Fruit fly (Drosophila melanogaster) whole organism, embryonic: ENCODE measurements around the gene PIG-C.

Experiments
- Adf1 ChIP-seq: fragments of 200-800 bp; sonication (Bioruptor generic); IDR thresholded peaks from 2 replicates; pipeline ENCODE4 v1.3.6; 2022; ENCODE audit warnings: missing biosample characterization, missing genetic modification characterization
- B-H2 ChIP-seq: fragments of 200-800 bp; sonication (Bioruptor generic); optimal IDR thresholded peaks from 2 replicates; lab custom pipeline; 2018; ENCODE audit warnings: missing biosample characterization, mild to moderate bottlenecking, missing genetic modification characterization
- Blimp-1 ChIP-seq: fragments of 200-800 bp; sonication (Bioruptor generic); optimal IDR thresholded peaks from 3 replicates; lab custom pipeline; 2018; ENCODE audit warnings: missing biosample characterization, missing genetic modification characterization, mild to moderate bottlenecking, moderate library complexity, missing genetic modification reagents
- Bteb2 ChIP-seq: fragments of 200-800 bp; sonication (Bioruptor generic); optimal IDR thresholded peaks from 2 replicates; lab custom pipeline; 2016; ENCODE audit warnings: missing biosample characterization, missing genetic modification characterization
- CG10147 ChIP-seq: fragments of 200-800 bp; sonication (Bioruptor generic); optimal IDR thresholded peaks from 2 replicates; lab custom pipeline; 2019; ENCODE audit warnings: missing biosample characterization, mild to moderate bottlenecking, missing genetic modification characterization, moderate library complexity
- CG10366 ChIP-seq: fragments of 200-800 bp; sonication (Bioruptor generic); IDR thresholded peaks from 2 replicates; pipeline ENCODE4 v1.3.6; 2022; ENCODE audit warnings: missing biosample characterization, missing genetic modification characterization
- CG13424 ChIP-seq: fragments of 200-800 bp; sonication (Bioruptor generic); optimal IDR thresholded peaks from 2 replicates; lab custom pipeline; 2019; ENCODE audit warnings: missing biosample characterization, mild to moderate bottlenecking, missing genetic modification characterization, moderate library complexity
- CG15269 ChIP-seq: fragments of 200-800 bp; sonication (Bioruptor generic); optimal IDR thresholded peaks from 2 replicates; lab custom pipeline; 2018; ENCODE audit warnings: missing biosample characterization, mild to moderate bottlenecking, missing genetic modification characterization, moderate library complexity
- CG16815 ChIP-seq: fragments of 200-800 bp; sonication (Bioruptor generic); optimal IDR thresholded peaks from 3 replicates; lab custom pipeline; 2017; ENCODE audit warnings: missing biosample characterization, mild to moderate bottlenecking, missing genetic modification characterization
- CG17568 ChIP-seq: fragments of 200-800 bp; sonication (Bioruptor generic); optimal IDR thresholded peaks from 2 replicates; lab custom pipeline; 2018; ENCODE audit warnings: missing biosample characterization, mild to moderate bottlenecking, missing genetic modification characterization, moderate library complexity
- CG18011 ChIP-seq: fragments of 200-800 bp; sonication (Bioruptor generic); optimal IDR thresholded peaks from 2 replicates; lab custom pipeline; 2017; ENCODE audit warnings: missing biosample characterization, missing genetic modification characterization, mild to moderate bottlenecking, moderate library complexity, missing genotype
- CG2202 ChIP-seq: fragments of 200-800 bp; sonication (Bioruptor generic); optimal IDR thresholded peaks from 2 replicates; lab custom pipeline; 2018; ENCODE audit warnings: missing biosample characterization, mild to moderate bottlenecking, missing genetic modification characterization
- CG30020 ChIP-seq: fragments of 200-800 bp; optimal IDR thresholded peaks from 2 replicates; lab custom pipeline; 2019; ENCODE audit warnings: missing biosample characterization, mild to moderate bottlenecking, missing genetic modification characterization, moderate library complexity
- CG31441 ChIP-seq: fragments of 200-800 bp; sonication (Bioruptor generic); IDR thresholded peaks from 2 replicates; pipeline ENCODE4 v1.3.6; 2022; ENCODE audit warnings: missing biosample characterization, missing genetic modification characterization
- CG33213 ChIP-seq: fragments of 200-800 bp; sonication (Bioruptor generic); optimal IDR thresholded peaks from 3 replicates; lab custom pipeline; 2016; ENCODE audit warnings: missing biosample characterization, missing genetic modification characterization
- CG3726 ChIP-seq: fragments of 200-800 bp; sonication (Bioruptor generic); IDR thresholded peaks from 3 replicates; pipeline ENCODE4, ENCODE4 v1.3.6; 2022; ENCODE audit warnings: missing biosample characterization, missing genetic modification characterization
- CG4820 ChIP-seq: fragments of 200-800 bp; sonication (Bioruptor generic); optimal IDR thresholded peaks from 3 replicates; lab custom pipeline; 2016; ENCODE audit warnings: missing biosample characterization, missing genetic modification characterization
- CG5180 ChIP-seq: fragments of 200-800 bp; sonication (Bioruptor generic); optimal IDR thresholded peaks from 3 replicates; lab custom pipeline; 2017; ENCODE audit warnings: missing biosample characterization, missing genetic modification characterization, mild to moderate bottlenecking, moderate library complexity, missing genetic modification reagents
- CG5953 ChIP-seq: fragments of 200-800 bp; sonication (Bioruptor generic); IDR thresholded peaks from 2 replicates; pipeline ENCODE4 v1.3.6; 2022; ENCODE audit warnings: missing biosample characterization, missing genetic modification characterization
- CG6254 ChIP-seq: fragments of 200-800 bp; sonication (Bioruptor generic); optimal IDR thresholded peaks from 3 replicates; lab custom pipeline; 2017; ENCODE audit warnings: mild to moderate bottlenecking, missing biosample characterization, missing genetic modification reagents, missing genetic modification characterization
- CG7556 ChIP-seq: fragments of 200-800 bp; sonication (Bioruptor generic); optimal IDR thresholded peaks from 2 replicates; lab custom pipeline; 2017; ENCODE audit warnings: missing biosample characterization, mild to moderate bottlenecking, missing genetic modification characterization
- Camta ChIP-seq: fragments of 200-800 bp; sonication (Bioruptor generic); optimal IDR thresholded peaks from 2 replicates; lab custom pipeline; 2016; ENCODE audit warnings: missing biosample characterization, missing genetic modification characterization
- CoRest ChIP-seq: fragments of 200-800 bp; sonication (Bioruptor generic); optimal IDR thresholded peaks from 3 replicates; lab custom pipeline; 2018; ENCODE audit warnings: missing biosample characterization, mild to moderate bottlenecking, missing genetic modification characterization, moderate library complexity
- Deaf1 ChIP-seq: fragments of 200-800 bp; optimal IDR thresholded peaks from 3 replicates; lab custom pipeline; 2019; ENCODE audit warnings: missing biosample characterization, mild to moderate bottlenecking, missing genetic modification characterization, moderate library complexity
- Dip3 ChIP-seq: fragments of 200-800 bp; sonication (Bioruptor generic); optimal IDR thresholded peaks from 3 replicates; lab custom pipeline; 2016; ENCODE audit warnings: missing biosample characterization, missing genetic modification characterization
- Dll ChIP-seq: fragments of 200-800 bp; sonication (Bioruptor generic); IDR thresholded peaks from 4 replicates; pipeline ENCODE4 v1.3.6; 2022; ENCODE audit warnings: missing biosample characterization, missing genetic modification characterization; ENCODE audit not compliant: partially characterized antibody
- E2f2 ChIP-seq: fragments of 200-800 bp; sonication (Bioruptor generic); IDR thresholded peaks from 2 replicates; pipeline ENCODE4 v1.3.6; 2022; ENCODE audit warnings: missing biosample characterization, missing genetic modification characterization
- H2.0 ChIP-seq: fragments of 200-800 bp; sonication (Bioruptor generic); IDR thresholded peaks from 2 replicates; pipeline ENCODE4 v1.3.6; 2022; ENCODE audit warnings: missing biosample characterization, missing genetic modification characterization
- Hmx ChIP-seq: fragments of 200-800 bp; sonication (Bioruptor generic); optimal IDR thresholded peaks from 2 replicates; lab custom pipeline; 2016; ENCODE audit warnings: missing biosample characterization, missing genetic modification characterization
- NFAT ChIP-seq: fragments of 200-800 bp; sonication (Bioruptor generic); IDR thresholded peaks from 2 replicates; pipeline ENCODE4 v1.3.6; 2022; ENCODE audit warnings: missing biosample characterization, missing genetic modification characterization
- Oli ChIP-seq: fragments of 200-800 bp; sonication (Bioruptor generic); optimal IDR thresholded peaks from 2 replicates; lab custom pipeline; 2018; ENCODE audit warnings: missing biosample characterization, mild to moderate bottlenecking, missing genetic modification characterization, moderate library complexity
- Taf1 ChIP-seq: fragments of 200-800 bp; sonication (Bioruptor generic); IDR thresholded peaks from 2 replicates; pipeline ENCODE4 v1.3.6; 2022; ENCODE audit warnings: missing biosample characterization, missing genetic modification characterization
- YL-1 ChIP-seq: fragments of 200-800 bp; sonication (Bioruptor generic); optimal IDR thresholded peaks from 3 replicates; lab custom pipeline; 2017; ENCODE audit warnings: missing biosample characterization, mild to moderate bottlenecking, missing genetic modification characterization
- ac ChIP-seq: fragments of 200-800 bp; sonication (Bioruptor generic); optimal IDR thresholded peaks from 3 replicates; lab custom pipeline; 2017; ENCODE audit warnings: missing biosample characterization, mild to moderate bottlenecking, missing genetic modification characterization
- ase ChIP-seq: fragments of 200-800 bp; sonication (Bioruptor generic); IDR thresholded peaks from 3 replicates; pipeline ENCODE4 v1.3.6; 2022; ENCODE audit warnings: missing biosample characterization, missing genetic modification characterization
- btn ChIP-seq: fragments of 200-800 bp; sonication (Bioruptor generic); optimal IDR thresholded peaks from 2 replicates; lab custom pipeline; 2016; ENCODE audit warnings: missing biosample characterization, missing genetic modification characterization
- dmrt99B ChIP-seq: fragments of 200-800 bp; sonication (Bioruptor generic); optimal IDR thresholded peaks from 2 replicates; lab custom pipeline; 2018; ENCODE audit warnings: missing biosample characterization, mild to moderate bottlenecking, missing genetic modification characterization, moderate library complexity
- esg ChIP-seq: fragments of 200-800 bp; sonication (Bioruptor generic); conservative IDR thresholded peaks from 2 replicates; pipeline ENCODE4 v1.3.6; 2022; ENCODE audit warnings: missing biosample characterization, missing genetic modification characterization
- fd96Cb ChIP-seq: fragments of 200-800 bp; sonication (Bioruptor generic); optimal IDR thresholded peaks from 2 replicates; lab custom pipeline; 2018; ENCODE audit warnings: missing biosample characterization, mild to moderate bottlenecking, missing genetic modification characterization, moderate library complexity
- gcm2 ChIP-seq: fragments of 200-800 bp; sonication (Bioruptor generic); optimal IDR thresholded peaks from 2 replicates; lab custom pipeline; 2016; ENCODE audit warnings: missing biosample characterization, missing genetic modification characterization
- hth ChIP-seq: fragments of >200 bp; optimal IDR thresholded peaks from 2 replicates; lab custom pipeline; 2017; ENCODE audit warnings: inconsistent platforms
- mirr ChIP-seq: fragments of 200-800 bp; sonication (Bioruptor generic); optimal IDR thresholded peaks from 3 replicates; lab custom pipeline; 2018; ENCODE audit warnings: missing biosample characterization, mild to moderate bottlenecking, missing genetic modification characterization
- nerfin-2 ChIP-seq: fragments of 200-800 bp; sonication (Bioruptor generic); IDR thresholded peaks from 2 replicates; pipeline ENCODE4 v1.3.6; 2022; ENCODE audit warnings: missing biosample characterization, missing genetic modification characterization; ENCODE audit not compliant: partially characterized antibody
- p53 ChIP-seq: fragments of 200-800 bp; sonication (Bioruptor generic); optimal IDR thresholded peaks from 2 replicates; lab custom pipeline; 2016; ENCODE audit warnings: missing biosample characterization, missing genetic modification characterization
- ro ChIP-seq: fragments of 200-800 bp; sonication (Bioruptor generic); IDR thresholded peaks from 2 replicates; pipeline ENCODE4 v1.3.6; 2022; ENCODE audit warnings: missing biosample characterization, missing genetic modification characterization
- seq ChIP-seq: fragments of 200-800 bp; sonication (Bioruptor generic); IDR thresholded peaks from 2 replicates; pipeline ENCODE4 v1.3.6; 2022; ENCODE audit warnings: missing biosample characterization, missing genetic modification characterization
- tap ChIP-seq: fragments of 200-800 bp; optimal IDR thresholded peaks from 3 replicates; lab custom pipeline; 2019; ENCODE audit warnings: missing biosample characterization, mild to moderate bottlenecking, missing genetic modification characterization, moderate library complexity
- tgo ChIP-seq: fragments of 200-800 bp; sonication (Bioruptor generic); IDR thresholded peaks from 3 replicates; pipeline ENCODE4 v1.3.6; 2022; ENCODE audit warnings: missing biosample characterization, missing genetic modification characterization
- tin ChIP-seq: fragments of 200-800 bp; sonication (Bioruptor generic); optimal IDR thresholded peaks from 3 replicates; lab custom pipeline; 2016; ENCODE audit warnings: missing biosample characterization, missing genetic modification characterization
- usp ChIP-seq: fragments of >200 bp; optimal IDR thresholded peaks from 2 replicates; lab custom pipeline; 2017; ENCODE audit warnings: missing biosample characterization, missing genetic modification characterization
- vnd ChIP-seq: fragments of 200-800 bp; sonication (Bioruptor generic); IDR thresholded peaks from 3 replicates; pipeline ENCODE4 v1.3.6; 2022; ENCODE audit warnings: missing biosample characterization, missing genetic modification characterization; ENCODE audit not compliant: partially characterized antibody
- wor ChIP-seq: fragments of 200-800 bp; sonication (Bioruptor generic); IDR thresholded peaks from 2 replicates; pipeline ENCODE4 v1.3.6; 2022; ENCODE audit warnings: missing biosample characterization, missing genetic modification characterization

The PIG-C gene

dm6 chr3L:3300345-3300744 lies 18.7 kb downstream of the PIG-C start (continued):
- TF ChIP-seq CG31441 (GFP tag; lab: Robert Waterston, UW) = peak; percentile 81
- TF ChIP-seq Bteb2 (GFP tag; lab: Kevin White, UChicago) = no peak
- peak; percentile 78 for TF ChIP-seq Blimp-1 (GFP tag; lab: Kevin White, UChicago)
- peak; percentile 68 for TF ChIP-seq tin
- TF ChIP-seq esg (GFP tag; lab: Robert Waterston, UW) = peak; percentile 59
- TF ChIP-seq mirr = no peak
- TF ChIP-seq CG5180 (GFP tag; lab: Kevin White, UChicago) = peak; percentile 44
- peak; percentile 45; the same call in 1 of the 2 replicates for TF ChIP-seq CG5953 (GFP tag; lab: Robert Waterston, UW)
- peak; percentile 50 for TF ChIP-seq CoRest (tag; lab: Kevin White, UChicago)
- peak; percentile 83 for TF ChIP-seq dmrt99B (tag; lab: Kevin White, UChicago)
- peak; percentile 6 for TF ChIP-seq CG16815 (GFP tag; lab: Kevin White, UChicago)
- peak; percentile 49 for TF ChIP-seq CG6254 (GFP tag; lab: Kevin White, UChicago)
- no peak for TF ChIP-seq nerfin-2
- TF ChIP-seq Camta (GFP tag; lab: Kevin White, UChicago) = peak; percentile 58
- TF ChIP-seq CG7556 (GFP tag; lab: Kevin White, UChicago) = peak; percentile 53
- TF ChIP-seq CG10147 (GFP tag; lab: Kevin White, UChicago) = no peak
- TF ChIP-seq CG33213 (GFP tag; lab: Kevin White, UChicago) = peak; percentile 33
- no peak for TF ChIP-seq CG30020
- no peak for TF ChIP-seq NFAT
- peak; percentile 62 for TF ChIP-seq CG4820 (GFP tag; lab: Kevin White, UChicago)
- no peak for TF ChIP-seq ac
- TF ChIP-seq btn (GFP tag; lab: Kevin White, UChicago) = peak; percentile 63
- no peak for TF ChIP-seq Hmx (GFP tag; lab: Kevin White, UChicago)
- no peak for TF ChIP-seq hth
- TF ChIP-seq seq (GFP tag; lab: Robert Waterston, UW) = peak; percentile 69
- TF ChIP-seq CG17568 (GFP tag; lab: Kevin White, UChicago) = no peak
- TF ChIP-seq Adf1 (GFP tag; lab: Robert Waterston, UW) = no peak
- TF ChIP-seq CG18011 (GFP tag; lab: Kevin White, UChicago) = no peak
- TF ChIP-seq CG2202 = no peak
- TF ChIP-seq Dll (GFP tag; lab: Robert Waterston, UW) = no peak
- peak; percentile 71 for TF ChIP-seq fd96Cb (tag; lab: Kevin White, UChicago)
- TF ChIP-seq ro = peak; percentile 45; the same call in 1 of the 2 replicates
- TF ChIP-seq Oli (tag; lab: Kevin White, UChicago) = peak; percentile 44
- no peak for TF ChIP-seq gcm2
- TF ChIP-seq ase (GFP tag; lab: Robert Waterston, UW) = peak; percentile 46; the same call in 1 of the 3 replicates
- TF ChIP-seq CG10366 (GFP tag; lab: Robert Waterston, UW) = peak; percentile 74
- TF ChIP-seq tap (tag; lab: Kevin White, UChicago) = peak; percentile 50
- TF ChIP-seq tgo (GFP tag; lab: Robert Waterston, UW) = peak; percentile 72
- TF ChIP-seq wor (GFP tag; lab: Robert Waterston, UW) = peak; percentile 53
- no peak for TF ChIP-seq usp (GFP tag; lab: Kevin White, UChicago)
- no peak for TF ChIP-seq B-H2 (GFP tag; lab: Kevin White, UChicago)
- TF ChIP-seq Deaf1 = no peak
- no peak for TF ChIP-seq Taf1 (GFP tag; lab: Robert Waterston, UW)
- TF ChIP-seq CG3726 (GFP tag; lab: Robert Waterston, UW) = no peak
- peak; percentile 43; the same call in 1 of the 2 replicates for TF ChIP-seq E2f2 (GFP tag; lab: Robert Waterston, UW)
- TF ChIP-seq CG15269 = peak; percentile 65
- TF ChIP-seq CG13424 = peak; percentile 55
- TF ChIP-seq Dip3 (GFP tag; lab: Kevin White, UChicago) = no peak
- no peak for TF ChIP-seq p53 (GFP tag; lab: Kevin White, UChicago)
- TF ChIP-seq vnd = no peak
- peak; percentile 71 for TF ChIP-seq H2.0
- TF ChIP-seq YL-1 (GFP tag; lab: Kevin White, UChicago) = no peak
